Fruit fly (Drosophila melanogaster): Measurements from ENCODE around the gene Cog4.
A peak's percentile ranks its signal among the peaks of the same experiment; 100 is the strongest.

Gene Cog4

dm6 chr2L:10515553-10516174, 27.2 kb upstream of the Cog4 start:
- TF ChIP-seq gl (tag; optimal IDR thresholded peaks at IDR 0.05) (no peak), rn (GFP tag; IDR thresholded peaks at IDR 0.05) (no peak), CG32121 (GFP tag; IDR thresholded peaks at IDR 0.05) (no peak), CG15710 (tag; optimal IDR thresholded peaks at IDR 0.05) (no peak), Ets98B (GFP tag; IDR thresholded peaks at IDR 0.05) (no peak), CG14655 (GFP tag; optimal IDR thresholded peaks at IDR 0.05) (no peak), D1 (tag; optimal IDR thresholded peaks at IDR 0.05) (no peak), CG17806 (tag; optimal IDR thresholded peaks at IDR 0.05) (no peak), Pif1A (GFP tag; optimal IDR thresholded peaks at IDR 0.05) (no peak), CG34367 (tag; optimal IDR thresholded peaks at IDR 0.05) (no peak), CG8301 (tag; optimal IDR thresholded peaks at IDR 0.05) (no peak), Pif1B (GFP tag; optimal IDR thresholded peaks at IDR 0.05) (no peak), CG12605 (GFP tag; IDR thresholded peaks at IDR 0.05) (no peak), CG8159 (tag; optimal IDR thresholded peaks at IDR 0.05) (no peak), EcR (GFP tag; optimal IDR thresholded peaks at IDR 0.05) (no peak), CG4496 (GFP tag; IDR thresholded peaks at IDR 0.05) (no peak), fd96Ca (GFP tag; IDR thresholded peaks at IDR 0.05) (no peak), CG9948 (tag; optimal IDR thresholded peaks at IDR 0.05) (no peak), Snoo (tag; optimal IDR thresholded peaks at IDR 0.05) (no peak), CG13204 (GFP tag; optimal IDR thresholded peaks at IDR 0.05) (no peak)

dm6 chr2L:10514586-10515137, 26.2 kb upstream of the Cog4 start:
- no peak for TF ChIP-seq CG17806 (tag; optimal IDR thresholded peaks at IDR 0.05)
- TF ChIP-seq CG12605 (GFP tag; IDR thresholded peaks at IDR 0.05), result no peak
- TF ChIP-seq CG32121 (GFP tag; IDR thresholded peaks at IDR 0.05), result no peak
- peak; percentile 44; the same call in 1 of the 3 replicates for TF ChIP-seq CG4496 (GFP tag; IDR thresholded peaks at IDR 0.05)
- TF ChIP-seq CG10348 (GFP tag; IDR thresholded peaks at IDR 0.05), result no peak
- no peak for TF ChIP-seq rn (GFP tag; IDR thresholded peaks at IDR 0.05)
- TF ChIP-seq CG9948 (tag; optimal IDR thresholded peaks at IDR 0.05), result no peak
- TF ChIP-seq Snoo (tag; optimal IDR thresholded peaks at IDR 0.05), result no peak
- peak; percentile 81 for TF ChIP-seq EcR (GFP tag; optimal IDR thresholded peaks at IDR 0.05)
- no peak for TF ChIP-seq CG14655 (GFP tag; optimal IDR thresholded peaks at IDR 0.05)
- no peak for TF ChIP-seq Pif1B (GFP tag; optimal IDR thresholded peaks at IDR 0.05)
- no peak for TF ChIP-seq CG8301 (tag; optimal IDR thresholded peaks at IDR 0.05)
- no peak for TF ChIP-seq CG13204 (GFP tag; optimal IDR thresholded peaks at IDR 0.05)
- TF ChIP-seq Ets98B (GFP tag; IDR thresholded peaks at IDR 0.05), result 0 out of 2 replicates have a peak, but pooled peaks have one; percentile 11

- TF ChIP-seq CG4496 (GFP tag; IDR thresholded peaks at IDR 0.05), result 0 out of 3 replicates have a peak, but pooled peaks have one; percentile 10
- TF ChIP-seq gl (tag; optimal IDR thresholded peaks at IDR 0.05), result no peak
- TF ChIP-seq EcR (GFP tag; optimal IDR thresholded peaks at IDR 0.05), result peak; percentile 52
These were observed 25.5 kb upstream of the Cog4 start for dm6 chr2L:10513837-10514499.

dm6 chr2L:10510843-10511242, 22.4 kb upstream of the Cog4 start:
- TF ChIP-seq Snoo (tag; optimal IDR thresholded peaks at IDR 0.05) (no peak), CG8159 (tag; optimal IDR thresholded peaks at IDR 0.05) (no peak), CG8301 (tag; optimal IDR thresholded peaks at IDR 0.05) (no peak)

dm6 chr2L:10510088-10510487, 21.7 kb upstream of the Cog4 start, which contains the start of gene CG7384:
Gene CG7384, minus strand, starts transcription at chr2L:10510453.
- TF ChIP-seq CG17806 (tag; optimal IDR thresholded peaks at IDR 0.05) (no peak), D1 (tag; optimal IDR thresholded peaks at IDR 0.05) (no peak), fd96Ca (GFP tag; IDR thresholded peaks at IDR 0.05) (no peak), CG4496 (GFP tag; IDR thresholded peaks at IDR 0.05) (no peak), CG10348 (GFP tag; IDR thresholded peaks at IDR 0.05) (no peak), CG32121 (GFP tag; IDR thresholded peaks at IDR 0.05) (no peak), Pif1B (GFP tag; optimal IDR thresholded peaks at IDR 0.05) (no peak), gl (tag; optimal IDR thresholded peaks at IDR 0.05) (no peak), CG9948 (tag; optimal IDR thresholded peaks at IDR 0.05) (no peak), Pif1A (GFP tag; optimal IDR thresholded peaks at IDR 0.05) (no peak), CG8301 (tag; optimal IDR thresholded peaks at IDR 0.05) (no peak), EcR (GFP tag; optimal IDR thresholded peaks at IDR 0.05) (no peak), CG15710 (tag; optimal IDR thresholded peaks at IDR 0.05) (no peak), Ets98B (GFP tag; IDR thresholded peaks at IDR 0.05) (no peak)

dm6 chr2L:10506557-10507252, 18.3 kb upstream of the Cog4 start, which contains the start of the genes Myo31DF and CG6094:
Gene Myo31DF, minus strand, starts transcription at chr2L:10506779.
Gene CG6094, plus strand, starts transcription at chr2L:10507081.
- TF ChIP-seq fd96Ca (GFP tag; IDR thresholded peaks at IDR 0.05) (no peak), CG14655 (GFP tag; optimal IDR thresholded peaks at IDR 0.05) (no peak), CG15710 (tag; optimal IDR thresholded peaks at IDR 0.05) (no peak), CG12605 (GFP tag; IDR thresholded peaks at IDR 0.05) (0 out of 2 replicates have a peak, but pooled peaks have one; percentile 16), Ets98B (GFP tag; IDR thresholded peaks at IDR 0.05) (peak; percentile 10), CG4496 (GFP tag; IDR thresholded peaks at IDR 0.05) (peak; percentile 57; the same call in 2 of the 3 replicates), EcR (GFP tag; optimal IDR thresholded peaks at IDR 0.05) (peak; percentile 5), Pif1B (GFP tag; optimal IDR thresholded peaks at IDR 0.05) (no peak), CG10348 (GFP tag; IDR thresholded peaks at IDR 0.05) (no peak), CG32121 (GFP tag; IDR thresholded peaks at IDR 0.05) (peak; percentile 32; the same call in 1 of the 2 replicates)
